Fruit fly (Drosophila melanogaster): Measurements from ENCODE around the gene Saf-B.

dm6 chr3R:24862574-24863089 is 45.4 kb downstream of the Saf-B start, which contains the start of gene CG7016:
- TF ChIP-seq Dll (optimal IDR thresholded peaks at IDR 0.05) (no peak), CG8478 (optimal IDR thresholded peaks at IDR 0.05) (no peak), pan (optimal IDR thresholded peaks at IDR 0.05) (no peak)

Data from whole organism.